Worm (Caenorhabditis elegans) whole organism, midembryonic: Measurements from ENCODE around the gene Y60A3A.8.

Experiments
- T22C8.4 ChIP-seq: fragments of 200-800 bp; sonication (Bioruptor generic); IDR thresholded peaks from 2 replicates; pipeline ENCODE4 v1.3.6; 2022; ENCODE audit warnings: missing genetic modification characterization, missing compliant biosample characterization
- cog-1 ChIP-seq: sonication (generic microtip); optimal IDR thresholded peaks from 2 replicates; lab custom pipeline; 2016; ENCODE audit warnings: missing genetic modification characterization, missing compliant biosample characterization
- flt-1 ChIP-seq: fragments of 200-800 bp; sonication (Bioruptor generic); IDR thresholded peaks from 2 replicates; pipeline ENCODE4 v1.3.6; 2022; ENCODE audit warnings: missing genetic modification characterization, missing compliant biosample characterization
- klf-2 ChIP-seq: fragments of 200-800 bp; sonication (Bioruptor generic); conservative IDR thresholded peaks from 2 replicates; pipeline ENCODE4 v1.3.6; 2022; ENCODE audit warnings: missing genetic modification reagents, missing genetic modification characterization, missing compliant biosample characterization
- med-1 ChIP-seq: sonication (generic microtip); optimal IDR thresholded peaks from 2 replicates; lab custom pipeline; 2017; ENCODE audit warnings: missing genetic modification characterization, mild to moderate bottlenecking, missing compliant biosample characterization, antibody characterized with exemption, missing genetic modification reagents; ENCODE audit not compliant: insufficient read depth
- ref-1 ChIP-seq: fragments of 200-800 bp; sonication (Bioruptor generic); conservative IDR thresholded peaks from 2 replicates; pipeline ENCODE4 v1.3.6; 2022; ENCODE audit warnings: missing genetic modification reagents, missing genetic modification characterization, missing compliant biosample characterization
- tab-1 ChIP-seq: fragments of 200-800 bp; sonication (Bioruptor generic); IDR thresholded peaks from 2 replicates; pipeline ENCODE4 v1.3.6; 2022; ENCODE audit warnings: missing genetic modification characterization, missing compliant biosample characterization
- ztf-29 ChIP-seq: fragments of 200-800 bp; sonication (Bioruptor generic); IDR thresholded peaks from 2 replicates; pipeline ENCODE4 v1.3.6; 2022; ENCODE audit warnings: missing genetic modification reagents, missing genetic modification characterization, missing compliant biosample characterization

DNA sequence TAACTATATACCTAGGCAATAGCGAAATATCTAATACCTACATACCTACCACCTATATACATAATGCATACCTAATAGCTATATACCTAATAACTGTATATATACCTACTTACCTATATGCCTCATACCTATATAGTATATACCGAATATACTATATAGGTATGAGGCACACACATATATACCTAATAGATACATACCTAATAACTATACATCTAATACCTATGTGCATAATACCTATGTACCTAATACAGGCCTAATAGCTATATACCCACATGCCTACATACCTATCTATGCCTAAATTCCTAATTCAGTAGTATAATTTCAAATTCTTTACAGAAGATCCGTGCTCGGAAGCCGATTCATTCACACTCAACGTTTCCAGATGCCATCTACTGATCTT is 4.7 kb downstream of the Y60A3A.8 start:
- TF ChIP-seq tab-1 (GFP tag; lab: Robert Waterston, UW) (no peak), med-1 (GFP tag; lab: Kevin White, UChicago) (no peak), ref-1 (GFP tag; lab: Robert Waterston, UW) (no peak), flt-1 (GFP tag; lab: Robert Waterston, UW) (no peak), ztf-29 (GFP tag; lab: Robert Waterston, UW) (no peak), cog-1 (tag; lab: Kevin White, UChicago) (no peak), T22C8.4 (GFP tag; lab: Robert Waterston, UW) (no peak), klf-2 (GFP tag; lab: Robert Waterston, UW) (no peak)
